Worm (Caenorhabditis elegans): ENCODE measurements around the gene prx-3.

ce11 chrX:6064385-6064784 is 48.3 kb downstream of the prx-3 start:
- no peak for TF ChIP-seq aly-1 (tag; optimal IDR thresholded peaks at IDR 0.05)
- no peak for TF ChIP-seq ama-1 (optimal IDR thresholded peaks at IDR 0.05)
- no peak for TF ChIP-seq hmbx-1 (tag; optimal IDR thresholded peaks at IDR 0.05)
- TF ChIP-seq tra-4 (tag; optimal IDR thresholded peaks at IDR 0.05): no peak
- no peak for TF ChIP-seq hmg-4 (GFP tag; optimal IDR thresholded peaks at IDR 0.05)
- no peak for TF ChIP-seq flt-1 (GFP tag; IDR thresholded peaks at IDR 0.05)
- no peak for TF ChIP-seq ets-7 (tag; optimal IDR thresholded peaks at IDR 0.05)
- no peak for TF ChIP-seq ceh-36 (tag; optimal IDR thresholded peaks at IDR 0.05)
- TF ChIP-seq pes-1 (GFP tag; IDR thresholded peaks at IDR 0.05): no peak
- TF ChIP-seq tbx-37 (GFP tag; conservative IDR thresholded peaks at IDR 0.05): no peak
- no peak for TF ChIP-seq B0310.2 (tag; optimal IDR thresholded peaks at IDR 0.05)
- TF ChIP-seq scrt-1 (GFP tag; IDR thresholded peaks at IDR 0.05): no peak
- no peak for TF ChIP-seq tbx-11 (GFP tag; IDR thresholded peaks at IDR 0.05)

Measured in whole organism, early embryonic.